Fruit fly (Drosophila melanogaster) whole organism, embryonic: ENCODE measurements around the gene Naxd.

Experiments used
- CG6175 ChIP-seq: fragments of 200-800 bp; sonication (Bioruptor generic); IDR thresholded peaks from 3 replicates; pipeline ENCODE4 v1.3.6; 2022; ENCODE audit warnings: missing biosample characterization, missing genetic modification characterization
- CG8281 ChIP-seq: fragments of 200-800 bp; sonication (Bioruptor generic); optimal IDR thresholded peaks from 2 replicates; lab custom pipeline; 2018; ENCODE audit warnings: missing biosample characterization, mild to moderate bottlenecking, missing genetic modification characterization, moderate library complexity

DNA sequence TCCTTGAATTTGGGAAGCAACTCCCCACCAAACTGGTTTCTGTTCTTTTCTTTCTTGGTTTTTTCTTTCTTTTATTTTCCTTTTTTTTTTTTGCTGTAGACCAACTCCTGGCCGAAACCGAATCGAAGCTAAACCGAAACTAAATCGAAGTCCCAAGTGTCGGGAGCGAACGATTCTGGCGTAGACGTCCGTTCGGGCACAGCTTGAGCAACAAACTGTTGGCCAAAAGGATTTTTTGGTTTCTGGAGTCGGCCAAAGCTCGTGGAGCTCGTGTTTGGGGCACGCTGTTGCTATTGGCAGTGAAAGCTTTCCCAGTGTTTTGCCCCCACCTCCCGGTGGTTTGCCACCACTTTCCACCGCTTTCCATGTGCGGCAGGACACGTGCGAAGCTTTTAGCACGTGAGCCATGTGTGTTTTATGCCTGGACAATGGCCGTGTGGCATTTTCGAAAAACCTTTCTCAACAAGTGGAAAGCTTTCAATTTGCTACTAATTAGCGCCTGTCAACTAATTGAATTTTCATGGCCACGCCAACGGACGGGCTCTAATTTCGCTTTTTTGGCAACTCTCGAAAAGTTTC is 41.5 kb upstream of the Naxd start, which contains the start of gene CG14082:
- no peak for TF ChIP-seq CG6175 (GFP tag; lab: Robert Waterston, UW)
- TF ChIP-seq CG8281, result no peak
